Worm (Caenorhabditis elegans): ENCODE measurements around the gene srd-9.

DNA sequence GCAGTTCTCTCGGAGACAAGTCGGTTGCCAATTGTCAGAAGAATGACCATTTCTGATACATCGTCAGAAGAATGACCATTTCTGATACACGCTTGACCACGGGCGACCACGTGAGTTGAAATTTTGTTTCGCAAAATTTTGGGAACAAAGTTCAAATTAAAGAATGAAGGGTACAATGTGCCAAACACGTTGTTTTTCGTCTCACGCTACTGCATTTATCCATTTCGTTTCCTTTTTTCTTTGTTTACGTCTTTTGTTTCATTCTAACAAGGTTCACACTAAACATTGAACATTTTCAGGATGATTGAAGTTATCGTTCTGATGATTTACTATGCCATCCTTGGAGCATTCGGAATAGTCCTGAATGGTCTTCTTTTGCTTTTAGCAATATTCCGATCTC lies at the start of gene srd-9:
- no peak for TF ChIP-seq tab-1 (GFP tag; IDR thresholded peaks at IDR 0.05)
- no peak for TF ChIP-seq ref-1 (GFP tag; conservative IDR thresholded peaks at IDR 0.05)
- TF ChIP-seq ztf-23 (GFP tag; IDR thresholded peaks at IDR 0.05), result no peak
- TF ChIP-seq cog-1 (tag; optimal IDR thresholded peaks at IDR 0.05), result no peak
- TF ChIP-seq ztf-29 (GFP tag; IDR thresholded peaks at IDR 0.05), result no peak
